Worm (Caenorhabditis elegans) whole organism, L3 larva: ENCODE measurements around the gene srh-118.

ENCODE experiments used
- ZK546.5 ChIP-seq: sonication (generic microtip); optimal IDR thresholded peaks from 2 replicates; lab custom pipeline; 2017; ENCODE audit warnings: missing biosample characterization, missing genetic modification characterization
- lin-39 ChIP-seq: fragments of 150-350 bp; optimal IDR thresholded peaks from 2 replicates; lab custom pipeline; 2018; ENCODE audit warnings: missing biosample characterization, missing genetic modification reagents, missing genetic modification characterization
- skn-1 ChIP-seq: fragments of 150-350 bp; optimal IDR thresholded peaks from 2 replicates; lab custom pipeline; 2014; ENCODE audit warnings: missing biosample characterization, missing genetic modification characterization

DNA sequence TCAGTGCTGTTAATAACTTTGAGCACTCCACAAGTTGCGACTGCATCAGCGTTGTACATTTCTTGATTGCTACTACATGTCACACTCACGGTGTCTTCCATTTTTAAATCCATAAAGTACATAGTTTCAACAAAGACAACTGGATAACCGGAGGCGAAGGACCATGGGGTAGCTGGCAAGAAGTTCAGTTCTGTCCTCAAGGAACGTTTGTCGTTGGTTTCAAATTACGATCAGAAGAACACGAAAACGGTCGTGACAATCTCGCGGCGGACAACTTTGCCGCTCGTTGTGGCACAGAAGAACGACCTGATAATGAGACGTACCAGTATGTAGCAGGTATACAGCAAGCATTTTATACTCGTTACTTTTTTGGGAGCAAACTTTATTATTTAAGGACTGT lies 36.7 kb upstream of the srh-118 start, which contains the start of gene C18D4.3:
- TF ChIP-seq skn-1 (tag; lab: Kevin White, UChicago) (no peak), lin-39 (tag; lab: Kevin White, UChicago) (no peak), ZK546.5 (tag; lab: Kevin White, UChicago) (no peak)
